Fruit fly (Drosophila melanogaster) whole organism, embryonic: ENCODE measurements around the gene CG42671.

Experiments used
- Aef1 ChIP-seq: fragments of 200-800 bp; sonication (Bioruptor generic); IDR thresholded peaks from 3 replicates; pipeline ENCODE4 v1.3.6; 2022; ENCODE audit warnings: missing biosample characterization, missing genetic modification characterization
- B-H2 ChIP-seq: fragments of 200-800 bp; sonication (Bioruptor generic); optimal IDR thresholded peaks from 2 replicates; lab custom pipeline; 2018; ENCODE audit warnings: missing biosample characterization, mild to moderate bottlenecking, missing genetic modification characterization
- Bdp1 ChIP-seq: fragments of 200-800 bp; sonication (Bioruptor generic); optimal IDR thresholded peaks from 3 replicates; lab custom pipeline; 2016; ENCODE audit warnings: missing biosample characterization, missing genetic modification characterization
- CG10209 ChIP-seq: fragments of 200-800 bp; sonication (Bioruptor generic); optimal IDR thresholded peaks from 3 replicates; lab custom pipeline; 2017; ENCODE audit warnings: missing biosample characterization, mild to moderate bottlenecking, missing genetic modification characterization, missing genetic modification reagents
- CG10321 ChIP-seq: fragments of 200-800 bp; sonication (Bioruptor generic); IDR thresholded peaks from 2 replicates; pipeline ENCODE4 v1.3.6; 2022; ENCODE audit warnings: missing biosample characterization, missing genetic modification characterization
- CG12071 ChIP-seq: fragments of 200-800 bp; sonication (Bioruptor generic); optimal IDR thresholded peaks from 3 replicates; lab custom pipeline; 2018; ENCODE audit warnings: missing biosample characterization, mild to moderate bottlenecking, missing genetic modification characterization
- CG14710 ChIP-seq: fragments of 200-800 bp; sonication (Bioruptor generic); optimal IDR thresholded peaks from 3 replicates; lab custom pipeline; 2019; ENCODE audit warnings: missing biosample characterization, mild to moderate bottlenecking, missing genetic modification characterization, moderate library complexity
- CG17612 ChIP-seq: fragments of 200-800 bp; sonication (Bioruptor generic); IDR thresholded peaks from 2 replicates; pipeline ENCODE4 v1.3.6; 2022; ENCODE audit warnings: missing biosample characterization, missing genetic modification characterization
- CG2120 ChIP-seq: fragments of 200-800 bp; sonication (Bioruptor generic); optimal IDR thresholded peaks from 3 replicates; lab custom pipeline; 2016; ENCODE audit warnings: missing biosample characterization, missing genetic modification characterization
- CG31224 ChIP-seq: fragments of 200-800 bp; sonication (Bioruptor generic); IDR thresholded peaks from 2 replicates; pipeline ENCODE4 v1.3.6; 2022; ENCODE audit warnings: missing biosample characterization, missing genetic modification characterization
- CG31441 ChIP-seq: fragments of 200-800 bp; sonication (Bioruptor generic); IDR thresholded peaks from 2 replicates; pipeline ENCODE4 v1.3.6; 2022; ENCODE audit warnings: missing biosample characterization, missing genetic modification characterization
- CG3163 ChIP-seq: fragments of 200-800 bp; sonication (Bioruptor generic); optimal IDR thresholded peaks from 3 replicates; lab custom pipeline; 2016; ENCODE audit warnings: missing biosample characterization, missing genetic modification characterization
- CG3407 ChIP-seq: fragments of 200-800 bp; sonication (Bioruptor generic); optimal IDR thresholded peaks from 2 replicates; lab custom pipeline; 2018; ENCODE audit warnings: missing biosample characterization, mild to moderate bottlenecking, missing genetic modification characterization
- CG3726 ChIP-seq: fragments of 200-800 bp; sonication (Bioruptor generic); IDR thresholded peaks from 3 replicates; pipeline ENCODE4, ENCODE4 v1.3.6; 2022; ENCODE audit warnings: missing biosample characterization, missing genetic modification characterization
- CG5245 ChIP-seq: fragments of 200-800 bp; sonication (Bioruptor generic); optimal IDR thresholded peaks from 3 replicates; lab custom pipeline; 2016; ENCODE audit warnings: missing biosample characterization, missing genetic modification characterization
- CG6683 ChIP-seq: fragments of 200-800 bp; sonication (Bioruptor generic); optimal IDR thresholded peaks from 2 replicates; lab custom pipeline; 2017; ENCODE audit warnings: missing biosample characterization, mild to moderate bottlenecking, missing genetic modification characterization, missing genetic modification reagents
- CG8089 ChIP-seq: fragments of 200-800 bp; sonication (Bioruptor generic); optimal IDR thresholded peaks from 3 replicates; lab custom pipeline; 2016; ENCODE audit warnings: missing biosample characterization, missing genetic modification characterization
- CHES-1-like ChIP-seq: fragments of 200-800 bp; sonication (Bioruptor generic); optimal IDR thresholded peaks from 2 replicates; lab custom pipeline; 2016; ENCODE audit warnings: missing biosample characterization, missing genetic modification characterization
- Gug ChIP-seq: fragments of 200-800 bp; sonication (Bioruptor generic); IDR thresholded peaks from 4 replicates; pipeline ENCODE4 v1.3.6; 2022; ENCODE audit warnings: missing biosample characterization, missing genetic modification characterization
- Hr3 ChIP-seq: fragments of 200-800 bp; sonication (Bioruptor generic); optimal IDR thresholded peaks from 3 replicates; lab custom pipeline; 2016; ENCODE audit warnings: missing biosample characterization, missing genetic modification characterization
- Hr78 ChIP-seq, 2 experiments: fragments of 200-800 bp in 1 of 2; fragments of >200 bp in 1 of 2; sonication (Bioruptor generic) in 1 of 2; optimal IDR thresholded peaks; 2 replicates each; lab custom pipeline; 2017 to 2019; ENCODE audit warnings: missing biosample characterization in 2 of 2, missing genetic modification characterization in 2 of 2, mild to moderate bottlenecking in 1 of 2, moderate library complexity in 1 of 2
- Lim3 ChIP-seq: fragments of 200-800 bp; sonication (Bioruptor generic); IDR thresholded peaks from 2 replicates; pipeline ENCODE4 v1.3.6; 2022; ENCODE audit warnings: missing biosample characterization, missing genetic modification characterization
- MBD-R2 ChIP-seq: fragments of 200-800 bp; sonication (Bioruptor generic); IDR thresholded peaks from 2 replicates; pipeline ENCODE4 v1.3.6; 2022; ENCODE audit warnings: missing biosample characterization, missing genetic modification characterization
- Meics ChIP-seq: fragments of 200-800 bp; sonication (Bioruptor generic); optimal IDR thresholded peaks from 2 replicates; lab custom pipeline; 2017; ENCODE audit warnings: missing biosample characterization, mild to moderate bottlenecking, missing genetic modification characterization
- Mrtf ChIP-seq: fragments of 200-800 bp; sonication (Bioruptor generic); IDR thresholded peaks from 3 replicates; pipeline ENCODE4 v1.3.6; 2022; ENCODE audit warnings: missing biosample characterization, missing genetic modification characterization
- Sry-δ ChIP-seq: fragments of 200-800 bp; sonication (Bioruptor generic); optimal IDR thresholded peaks from 2 replicates; lab custom pipeline; 2016; ENCODE audit warnings: missing biosample characterization, missing genetic modification characterization
- Trl ChIP-seq, 3 experiments: fragments of >200 bp in 2 of 3; fragments of 200-800 bp in 1 of 3; sonication (Bioruptor generic) in 1 of 3; optimal IDR thresholded peaks; 2 replicates in 1 of 3; 3 replicates in 2 of 3; lab custom pipeline; 2016 to 2017; ENCODE audit warnings: missing biosample characterization in 1 of 3, missing genetic modification characterization in 1 of 3
- bigmax ChIP-seq: fragments of 200-800 bp; sonication (Bioruptor generic); optimal IDR thresholded peaks from 2 replicates; lab custom pipeline; 2018; ENCODE audit warnings: missing biosample characterization, mild to moderate bottlenecking, missing genetic modification characterization
- bowl ChIP-seq: fragments of 200-800 bp; sonication (Bioruptor generic); IDR thresholded peaks from 2 replicates; pipeline ENCODE4 v1.3.6; 2022; ENCODE audit warnings: missing biosample characterization, missing genetic modification characterization
- corto ChIP-seq: fragments of 200-800 bp; sonication (Bioruptor generic); optimal IDR thresholded peaks from 2 replicates; lab custom pipeline; 2016; ENCODE audit warnings: missing biosample characterization, mild to moderate bottlenecking, missing genetic modification characterization, moderate library complexity
- grn ChIP-seq: fragments of 200-800 bp; sonication (Bioruptor generic); optimal IDR thresholded peaks from 3 replicates; lab custom pipeline; 2017; ENCODE audit warnings: missing biosample characterization, missing genetic modification characterization
- gsb-n ChIP-seq: fragments of 200-800 bp; sonication (Bioruptor generic); optimal IDR thresholded peaks from 3 replicates; lab custom pipeline; 2018; ENCODE audit warnings: missing biosample characterization, mild to moderate bottlenecking, missing genetic modification characterization
- hbn ChIP-seq: fragments of 200-800 bp; sonication (Bioruptor generic); IDR thresholded peaks from 2 replicates; pipeline ENCODE4 v1.3.6; 2022; ENCODE audit warnings: missing biosample characterization, missing genetic modification characterization; ENCODE audit not compliant: partially characterized antibody
- jigr1 ChIP-seq: fragments of 200-800 bp; sonication (Bioruptor generic); IDR thresholded peaks from 3 replicates; pipeline ENCODE4 v1.3.6; 2022; ENCODE audit warnings: missing biosample characterization, missing genetic modification characterization
- kah ChIP-seq: fragments of 200-800 bp; sonication (Bioruptor generic); optimal IDR thresholded peaks from 2 replicates; lab custom pipeline; 2018; ENCODE audit warnings: missing biosample characterization, mild to moderate bottlenecking, missing genetic modification characterization
- lmd ChIP-seq: fragments of 200-800 bp; sonication (Bioruptor generic); IDR thresholded peaks from 2 replicates; pipeline ENCODE4 v1.3.6; 2022; ENCODE audit warnings: missing biosample characterization, missing genetic modification characterization
- lov ChIP-seq, 2 experiments: fragments of 200-800 bp in 1 of 2; fragments of >200 bp in 1 of 2; sonication (Bioruptor generic) in 1 of 2; IDR thresholded peaks in 1 of 2; optimal IDR thresholded peaks in 1 of 2; 2 replicates in 1 of 2; 3 replicates in 1 of 2; pipeline versions ENCODE4 v1.3.6 to Lab custom; 2017 to 2022; ENCODE audit warnings: missing biosample characterization in 1 of 2, missing genetic modification characterization in 1 of 2
- luna ChIP-seq: fragments of 200-800 bp; sonication (Bioruptor generic); optimal IDR thresholded peaks from 2 replicates; lab custom pipeline; 2016; ENCODE audit warnings: missing biosample characterization, missing genetic modification characterization
- mam ChIP-seq: fragments of 200-800 bp; sonication (Bioruptor generic); optimal IDR thresholded peaks from 3 replicates; lab custom pipeline; 2016; ENCODE audit warnings: missing biosample characterization, missing genetic modification characterization
- odd ChIP-seq: fragments of 200-800 bp; sonication (Bioruptor generic); optimal IDR thresholded peaks from 2 replicates; lab custom pipeline; 2017; ENCODE audit warnings: missing biosample characterization, mild to moderate bottlenecking, missing genetic modification characterization
- pum ChIP-seq: fragments of 200-800 bp; sonication (Bioruptor generic); optimal IDR thresholded peaks from 2 replicates; lab custom pipeline; 2016; ENCODE audit warnings: missing biosample characterization, missing genetic modification characterization
- row ChIP-seq: fragments of 200-800 bp; sonication (Bioruptor generic); IDR thresholded peaks from 3 replicates; pipeline ENCODE4 v1.3.6; 2022; ENCODE audit warnings: missing biosample characterization, missing genetic modification characterization
- sug ChIP-seq: fragments of 200-800 bp; optimal IDR thresholded peaks from 2 replicates; lab custom pipeline; 2019; ENCODE audit warnings: missing biosample characterization, mild to moderate bottlenecking, missing genetic modification characterization, moderate library complexity
- tgo ChIP-seq: fragments of 200-800 bp; sonication (Bioruptor generic); IDR thresholded peaks from 3 replicates; pipeline ENCODE4 v1.3.6; 2022; ENCODE audit warnings: missing biosample characterization, missing genetic modification characterization
- toy ChIP-seq: fragments of 200-800 bp; sonication (Bioruptor generic); IDR thresholded peaks from 2 replicates; pipeline ENCODE4 v1.3.6; 2022; ENCODE audit warnings: missing biosample characterization, missing genetic modification characterization
- trem ChIP-seq: fragments of 200-800 bp; optimal IDR thresholded peaks from 3 replicates; lab custom pipeline; 2019; ENCODE audit warnings: missing biosample characterization, mild to moderate bottlenecking, missing genetic modification characterization, moderate library complexity
- wor ChIP-seq: fragments of 200-800 bp; sonication (Bioruptor generic); IDR thresholded peaks from 2 replicates; pipeline ENCODE4 v1.3.6; 2022; ENCODE audit warnings: missing biosample characterization, missing genetic modification characterization
- zf30C ChIP-seq: fragments of 200-800 bp; sonication (Bioruptor generic); optimal IDR thresholded peaks from 3 replicates; lab custom pipeline; 2018; ENCODE audit warnings: missing biosample characterization, mild to moderate bottlenecking, missing genetic modification characterization
- zfh1 ChIP-seq: fragments of 200-800 bp; sonication (Bioruptor generic); IDR thresholded peaks from 3 replicates; pipeline ENCODE4 v1.3.6; 2022; ENCODE audit warnings: missing biosample characterization, missing genetic modification characterization

The CG42671 gene

DNA sequence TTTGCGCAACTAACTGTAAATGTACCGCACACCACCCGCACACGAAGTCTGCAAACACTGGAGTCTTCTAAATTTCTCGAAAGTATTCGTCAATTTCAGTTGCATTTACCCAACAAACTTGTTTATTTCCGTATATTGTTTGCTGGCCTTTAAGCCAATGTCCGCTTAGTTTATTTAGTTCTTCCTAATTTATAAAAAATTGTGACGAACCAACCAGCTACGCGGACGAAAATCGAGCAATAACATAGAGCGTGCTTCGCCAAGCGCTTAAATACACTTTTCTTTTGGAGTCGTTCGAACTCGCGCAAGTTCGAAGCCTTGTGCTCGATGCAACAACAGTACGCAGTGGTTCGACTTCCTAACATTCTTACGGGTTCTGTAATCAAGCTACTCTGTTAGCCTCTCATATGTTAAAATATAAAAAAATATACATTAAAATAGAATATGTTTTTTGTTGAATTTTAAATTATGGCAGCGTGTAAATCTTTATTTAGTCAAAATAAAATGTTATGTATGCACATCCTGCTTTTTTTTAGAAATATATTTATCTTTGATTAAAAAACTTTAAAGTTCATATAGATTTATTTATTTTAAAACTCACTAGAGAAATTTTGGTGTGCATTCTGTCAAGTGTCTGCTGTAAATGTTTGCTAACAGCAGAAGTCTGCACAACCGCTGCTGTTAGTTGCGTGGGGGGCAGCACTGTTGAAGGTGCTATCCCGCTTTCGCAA lies 16.8 kb upstream of the CG42671 start, which contains the start of gene GlcAT-P (continued):
- TF ChIP-seq row (GFP tag; lab: Robert Waterston, UW) (peak; percentile 90), lov (optimal IDR thresholded peaks at IDR 0.05; lab: Kevin White, UChicago) (no peak), lov (GFP tag; IDR thresholded peaks at IDR 0.05; lab: Robert Waterston, UW) (no peak), pum (no peak), jigr1 (GFP tag; lab: Robert Waterston, UW) (no peak), Bdp1 (GFP tag; lab: Kevin White, UChicago) (no peak), CG31441 (peak; percentile 85), bowl (GFP tag; lab: Robert Waterston, UW) (peak; percentile 32; the same call in 1 of the 2 replicates), CG17612 (GFP tag; lab: Robert Waterston, UW) (no peak), CG2120 (GFP tag; lab: Kevin White, UChicago) (peak; percentile 46), mam (GFP tag; lab: Kevin White, UChicago) (no peak), CG8089 (GFP tag; lab: Kevin White, UChicago) (no peak), Meics (GFP tag; lab: Kevin White, UChicago) (peak; percentile 64), B-H2 (GFP tag; lab: Kevin White, UChicago) (peak; percentile 46), CG31224 (GFP tag; lab: Robert Waterston, UW) (no peak), zf30C (GFP tag; lab: Kevin White, UChicago) (peak; percentile 92), CG3407 (peak; percentile 35), Aef1 (GFP tag; lab: Robert Waterston, UW) (peak; percentile 31; the same call in 1 of the 3 replicates), Hr78 (GFP tag; optimal IDR thresholded peaks at IDR 0.05; lab: Kevin White, UChicago) (peak in 1 of 2 experiments; percentile 26), CG3163 (no peak), Hr3 (GFP tag; lab: Kevin White, UChicago) (peak; percentile 57), corto (GFP tag; lab: Kevin White, UChicago) (no peak), CG12071 (GFP tag; lab: Kevin White, UChicago) (no peak), Trl (optimal IDR thresholded peaks at IDR 0.05; lab: Kevin White, UChicago) (peak in 1 of 2 experiments; percentile 51), Trl (GFP tag; optimal IDR thresholded peaks at IDR 0.05; lab: Kevin White, UChicago) (no peak), zfh1 (GFP tag; lab: Robert Waterston, UW) (no peak), Gug (GFP tag; lab: Robert Waterston, UW) (no peak), gsb-n (tag; lab: Kevin White, UChicago) (peak; percentile 78), MBD-R2 (GFP tag; lab: Robert Waterston, UW) (no peak; the same call in 1 of the 2 replicates), bigmax (GFP tag; lab: Kevin White, UChicago) (no peak), CG10209 (GFP tag; lab: Kevin White, UChicago) (peak; percentile 75), wor (peak; percentile 19; the same call in 1 of the 2 replicates), kah (GFP tag; lab: Kevin White, UChicago) (peak; percentile 40), Sry-δ (GFP tag; lab: Kevin White, UChicago) (no peak), CG5245 (GFP tag; lab: Kevin White, UChicago) (no peak), lmd (peak; percentile 53; the same call in 1 of the 2 replicates), odd (GFP tag; lab: Kevin White, UChicago) (peak; percentile 55), trem (tag; lab: Kevin White, UChicago) (peak; percentile 38), Lim3 (GFP tag; lab: Robert Waterston, UW) (no peak), CG3726 (no peak), hbn (GFP tag; lab: Robert Waterston, UW) (no peak), toy (GFP tag; lab: Robert Waterston, UW) (no peak), CG14710 (tag; lab: Kevin White, UChicago) (peak; percentile 75), CG10321 (GFP tag; lab: Robert Waterston, UW) (no peak), CG6683 (GFP tag; lab: Kevin White, UChicago) (peak; percentile 75), grn (GFP tag; lab: Kevin White, UChicago) (no peak), Mrtf (GFP tag; lab: Robert Waterston, UW) (no peak; the same call in 2 of the 3 replicates), luna (GFP tag; lab: Kevin White, UChicago) (no peak), sug (peak; percentile 83), tgo (GFP tag; lab: Robert Waterston, UW) (peak; percentile 64), CHES-1-like (no peak)
